Fruit fly (Drosophila melanogaster) whole organism, embryonic: ENCODE results near the gene Or7a.

ENCODE experiments used
- ATbp ChIP-seq: fragments of 200-800 bp; sonication (Bioruptor generic); optimal IDR thresholded peaks from 2 replicates; lab custom pipeline; 2017; ENCODE audit warnings: missing biosample characterization, mild to moderate bottlenecking, missing genetic modification characterization, missing genetic modification reagents
- Abd-B ChIP-seq: fragments of 200-800 bp; sonication (Bioruptor generic); optimal IDR thresholded peaks from 2 replicates; lab custom pipeline; 2018; ENCODE audit warnings: missing biosample characterization, mild to moderate bottlenecking, missing genetic modification characterization, moderate library complexity
- Ada2b ChIP-seq: fragments of 200-800 bp; sonication (Bioruptor generic); IDR thresholded peaks from 2 replicates; pipeline ENCODE4 v1.3.6; 2022; ENCODE audit warnings: missing biosample characterization, missing genetic modification characterization
- Blimp-1 ChIP-seq: fragments of 200-800 bp; sonication (Bioruptor generic); optimal IDR thresholded peaks from 3 replicates; lab custom pipeline; 2018; ENCODE audit warnings: missing biosample characterization, missing genetic modification characterization, mild to moderate bottlenecking, moderate library complexity, missing genetic modification reagents
- CG11504 ChIP-seq: fragments of 200-800 bp; sonication (Bioruptor generic); optimal IDR thresholded peaks from 3 replicates; lab custom pipeline; 2019; ENCODE audit warnings: missing biosample characterization, mild to moderate bottlenecking, missing genetic modification characterization, moderate library complexity
- CG12769 ChIP-seq: fragments of 200-800 bp; sonication (Bioruptor generic); optimal IDR thresholded peaks from 2 replicates; lab custom pipeline; 2019; ENCODE audit warnings: missing biosample characterization, mild to moderate bottlenecking, missing genetic modification characterization, moderate library complexity
- CG13775 ChIP-seq: fragments of 200-800 bp; sonication (Bioruptor generic); optimal IDR thresholded peaks from 3 replicates; lab custom pipeline; 2017; ENCODE audit warnings: missing biosample characterization, mild to moderate bottlenecking, missing genetic modification characterization
- CG14014 ChIP-seq: fragments of 200-800 bp; sonication (Bioruptor generic); IDR thresholded peaks from 2 replicates; pipeline ENCODE4 v1.3.6; 2022; ENCODE audit warnings: missing biosample characterization, missing genetic modification characterization
- CG1529 ChIP-seq: fragments of 200-800 bp; sonication (Bioruptor generic); optimal IDR thresholded peaks from 3 replicates; lab custom pipeline; 2018; ENCODE audit warnings: missing biosample characterization, missing genetic modification characterization
- CG1603 ChIP-seq: fragments of 200-800 bp; sonication (Bioruptor generic); optimal IDR thresholded peaks from 2 replicates; lab custom pipeline; 2019; ENCODE audit warnings: missing biosample characterization, mild to moderate bottlenecking, missing genetic modification characterization, moderate library complexity
- CG16779 ChIP-seq: fragments of 200-800 bp; sonication (Bioruptor generic); IDR thresholded peaks from 2 replicates; pipeline ENCODE4 v1.3.6; 2022; ENCODE audit warnings: missing biosample characterization, missing genetic modification characterization
- CG2678 ChIP-seq: fragments of 200-800 bp; sonication (Bioruptor generic); optimal IDR thresholded peaks from 3 replicates; lab custom pipeline; 2019; ENCODE audit warnings: missing biosample characterization, mild to moderate bottlenecking, missing genetic modification characterization, moderate library complexity
- CG31441 ChIP-seq: fragments of 200-800 bp; sonication (Bioruptor generic); IDR thresholded peaks from 2 replicates; pipeline ENCODE4 v1.3.6; 2022; ENCODE audit warnings: missing biosample characterization, missing genetic modification characterization
- CG32532 ChIP-seq: fragments of 200-800 bp; sonication (Bioruptor generic); IDR thresholded peaks from 2 replicates; pipeline ENCODE4 v1.3.6; 2022; ENCODE audit warnings: missing biosample characterization, missing genetic modification characterization
- CG32767 ChIP-seq: fragments of 200-800 bp; sonication (Bioruptor generic); IDR thresholded peaks from 2 replicates; pipeline ENCODE4 v1.3.6; 2022; ENCODE audit warnings: missing biosample characterization, missing genetic modification characterization
- CG32772 ChIP-seq: fragments of 200-800 bp; sonication (Bioruptor generic); IDR thresholded peaks from 2 replicates; pipeline ENCODE4 v1.3.6; 2022; ENCODE audit warnings: missing biosample characterization, missing genetic modification characterization
- CG3847 ChIP-seq: fragments of 200-800 bp; sonication (Bioruptor generic); IDR thresholded peaks from 2 replicates; pipeline ENCODE4 v1.3.6; 2022; ENCODE audit warnings: missing biosample characterization, missing genetic modification characterization
- CG4404 ChIP-seq: fragments of 200-800 bp; sonication (Bioruptor generic); IDR thresholded peaks from 2 replicates; pipeline ENCODE4 v1.3.6; 2022; ENCODE audit warnings: missing biosample characterization, missing genetic modification characterization
- CG4707 ChIP-seq: fragments of 200-800 bp; sonication (Bioruptor generic); optimal IDR thresholded peaks from 2 replicates; lab custom pipeline; 2018; ENCODE audit warnings: missing biosample characterization, mild to moderate bottlenecking, missing genetic modification characterization, moderate library complexity
- CG5180 ChIP-seq: fragments of 200-800 bp; sonication (Bioruptor generic); optimal IDR thresholded peaks from 3 replicates; lab custom pipeline; 2017; ENCODE audit warnings: missing biosample characterization, missing genetic modification characterization, mild to moderate bottlenecking, moderate library complexity, missing genetic modification reagents
- CG6272 ChIP-seq: fragments of 200-800 bp; sonication (Bioruptor generic); IDR thresholded peaks from 2 replicates; pipeline ENCODE4 v1.3.6; 2022; ENCODE audit warnings: missing biosample characterization, missing genetic modification characterization
- CG8089 ChIP-seq: fragments of 200-800 bp; sonication (Bioruptor generic); optimal IDR thresholded peaks from 3 replicates; lab custom pipeline; 2016; ENCODE audit warnings: missing biosample characterization, missing genetic modification characterization
- CG9215 ChIP-seq: fragments of 200-800 bp; sonication (Bioruptor generic); IDR thresholded peaks from 2 replicates; pipeline ENCODE4 v1.3.6; 2022; ENCODE audit warnings: missing biosample characterization, missing genetic modification characterization
- CG9727 ChIP-seq: fragments of 200-800 bp; sonication (Bioruptor generic); optimal IDR thresholded peaks from 3 replicates; lab custom pipeline; 2017; ENCODE audit warnings: missing biosample characterization, mild to moderate bottlenecking, missing genetic modification characterization
- D19A ChIP-seq: fragments of 200-800 bp; optimal IDR thresholded peaks from 3 replicates; lab custom pipeline; 2019; ENCODE audit warnings: missing biosample characterization, mild to moderate bottlenecking, missing genetic modification characterization, moderate library complexity
- Eip74EF ChIP-seq, 2 experiments: fragments of 200-800 bp in 1 of 2; fragments of >200 bp in 1 of 2; sonication (Bioruptor generic) in 1 of 2; optimal IDR thresholded peaks; 2 replicates each; lab custom pipeline; 2017 to 2019; ENCODE audit warnings: missing biosample characterization in 2 of 2, missing genetic modification characterization in 2 of 2, mild to moderate bottlenecking in 1 of 2, moderate library complexity in 1 of 2
- Ets65A ChIP-seq: fragments of 200-800 bp; sonication (Bioruptor generic); peaks from one replicate; lab custom pipeline; 2016; ENCODE audit warnings: missing biosample characterization, missing genetic modification characterization
- HmgD ChIP-seq: fragments of 200-800 bp; sonication (Bioruptor generic); optimal IDR thresholded peaks from 3 replicates; lab custom pipeline; 2016; ENCODE audit warnings: missing biosample characterization, missing genetic modification characterization
- Max ChIP-seq: fragments of 200-800 bp; sonication (Bioruptor generic); optimal IDR thresholded peaks from 2 replicates; lab custom pipeline; 2016; ENCODE audit warnings: missing biosample characterization, mild to moderate bottlenecking, missing genetic modification characterization
- Mrtf ChIP-seq: fragments of 200-800 bp; sonication (Bioruptor generic); IDR thresholded peaks from 3 replicates; pipeline ENCODE4 v1.3.6; 2022; ENCODE audit warnings: missing biosample characterization, missing genetic modification characterization
- NC2β ChIP-seq: fragments of 200-800 bp; sonication (Bioruptor generic); optimal IDR thresholded peaks from 2 replicates; lab custom pipeline; 2016; ENCODE audit warnings: missing biosample characterization, missing genetic modification characterization
- Oli ChIP-seq: fragments of 200-800 bp; sonication (Bioruptor generic); optimal IDR thresholded peaks from 2 replicates; lab custom pipeline; 2018; ENCODE audit warnings: missing biosample characterization, mild to moderate bottlenecking, missing genetic modification characterization, moderate library complexity
- Poxn ChIP-seq: fragments of 200-800 bp; sonication (Bioruptor generic); IDR thresholded peaks from 2 replicates; pipeline ENCODE4 v1.3.6; 2022; ENCODE audit warnings: missing biosample characterization, missing genetic modification characterization
- Xbp1 ChIP-seq: fragments of 200-800 bp; sonication (Bioruptor generic); optimal IDR thresholded peaks from 3 replicates; lab custom pipeline; 2016; ENCODE audit warnings: missing biosample characterization, mild to moderate bottlenecking, missing genetic modification characterization
- ap ChIP-seq: fragments of 200-800 bp; sonication (Bioruptor generic); IDR thresholded peaks from 2 replicates; pipeline ENCODE4 v1.3.6; 2022; ENCODE audit warnings: missing biosample characterization, missing genetic modification characterization
- dmrt11E ChIP-seq: fragments of 200-800 bp; sonication (Bioruptor generic); optimal IDR thresholded peaks from 3 replicates; lab custom pipeline; 2018; ENCODE audit warnings: missing biosample characterization, mild to moderate bottlenecking, missing genetic modification characterization, moderate library complexity
- esg ChIP-seq: fragments of 200-800 bp; sonication (Bioruptor generic); conservative IDR thresholded peaks from 2 replicates; pipeline ENCODE4 v1.3.6; 2022; ENCODE audit warnings: missing biosample characterization, missing genetic modification characterization
- fd96Cb ChIP-seq: fragments of 200-800 bp; sonication (Bioruptor generic); optimal IDR thresholded peaks from 2 replicates; lab custom pipeline; 2018; ENCODE audit warnings: missing biosample characterization, mild to moderate bottlenecking, missing genetic modification characterization, moderate library complexity
- fru ChIP-seq: fragments of >200 bp; optimal IDR thresholded peaks from 2 replicates; lab custom pipeline; 2017
- gce ChIP-seq: fragments of 200-800 bp; sonication (Bioruptor generic); IDR thresholded peaks from 3 replicates; pipeline ENCODE4 v1.3.6; 2022; ENCODE audit warnings: missing biosample characterization, missing genetic modification characterization
- ind ChIP-seq: fragments of 200-800 bp; sonication (Bioruptor generic); optimal IDR thresholded peaks from 3 replicates; lab custom pipeline; 2016; ENCODE audit warnings: missing biosample characterization, missing genetic modification characterization
- lola ChIP-seq, 3 experiments: fragments of >200 bp in 2 of 3; fragments of 200-800 bp in 1 of 3; sonication (Bioruptor generic) in 1 of 3; optimal IDR thresholded peaks; 2 replicates each; lab custom pipeline; 2017 to 2019; ENCODE audit warnings: missing biosample characterization in 3 of 3, missing genetic modification characterization in 3 of 3, mild to moderate bottlenecking in 1 of 3, moderate library complexity in 1 of 3
- lov ChIP-seq, 2 experiments: fragments of 200-800 bp in 1 of 2; fragments of >200 bp in 1 of 2; sonication (Bioruptor generic) in 1 of 2; IDR thresholded peaks in 1 of 2; optimal IDR thresholded peaks in 1 of 2; 2 replicates in 1 of 2; 3 replicates in 1 of 2; pipeline versions ENCODE4 v1.3.6 to Lab custom; 2017 to 2022; ENCODE audit warnings: missing biosample characterization in 1 of 2, missing genetic modification characterization in 1 of 2
- peb ChIP-seq: fragments of 200-800 bp; sonication (Bioruptor generic); IDR thresholded peaks from 2 replicates; pipeline ENCODE4 v1.3.6; 2022; ENCODE audit warnings: missing biosample characterization, missing genetic modification characterization
- sens-2 ChIP-seq: fragments of 200-800 bp; sonication (Bioruptor generic); IDR thresholded peaks from 2 replicates; pipeline ENCODE4 v1.3.6; 2022; ENCODE audit warnings: missing biosample characterization, missing genetic modification characterization
- shn ChIP-seq: fragments of 200-800 bp; sonication (Bioruptor generic); optimal IDR thresholded peaks from 3 replicates; lab custom pipeline; 2016; ENCODE audit warnings: missing biosample characterization, missing genetic modification characterization
- sim ChIP-seq: fragments of 200-800 bp; sonication (Bioruptor generic); IDR thresholded peaks from 2 replicates; pipeline ENCODE4 v1.3.6; 2022; ENCODE audit warnings: missing biosample characterization, missing genetic modification characterization
- slp2 ChIP-seq: fragments of 200-800 bp; sonication (Bioruptor generic); optimal IDR thresholded peaks from 2 replicates; lab custom pipeline; 2016; ENCODE audit warnings: missing biosample characterization, missing genetic modification characterization
- sob ChIP-seq: fragments of 200-800 bp; sonication (Bioruptor generic); IDR thresholded peaks from 2 replicates; pipeline ENCODE4 v1.3.6; 2022; ENCODE audit warnings: missing biosample characterization, missing genetic modification characterization
- trem ChIP-seq: fragments of 200-800 bp; optimal IDR thresholded peaks from 3 replicates; lab custom pipeline; 2019; ENCODE audit warnings: missing biosample characterization, mild to moderate bottlenecking, missing genetic modification characterization, moderate library complexity

Or7a gene

dm6 chrX:8126149-8126548 is 39.4 kb downstream of the Or7a start (continued):
- TF ChIP-seq CG32532 (GFP tag; lab: Robert Waterston, UW): no peak
- peak; percentile 64 for TF ChIP-seq Xbp1
- TF ChIP-seq CG32772 (GFP tag; lab: Robert Waterston, UW): peak; percentile 71
- no peak for TF ChIP-seq lov (optimal IDR thresholded peaks at IDR 0.05; lab: Kevin White, UChicago)
- 0 out of 3 replicates have a peak, but pooled peaks have one; percentile 57 for TF ChIP-seq lov (GFP tag; IDR thresholded peaks at IDR 0.05; lab: Robert Waterston, UW)
- peak; percentile 83 for TF ChIP-seq ATbp (GFP tag; lab: Kevin White, UChicago)
- peak; percentile 18 for TF ChIP-seq Max (GFP tag; lab: Kevin White, UChicago)
- no peak for TF ChIP-seq CG14014
- TF ChIP-seq Blimp-1: peak; percentile 94
- peak; percentile 49 for TF ChIP-seq CG4707
- peak; percentile 48 for TF ChIP-seq esg (GFP tag; lab: Robert Waterston, UW)
- peak; percentile 82 for TF ChIP-seq fd96Cb
- peak; percentile 66 for TF ChIP-seq D19A (tag; lab: Kevin White, UChicago)
- TF ChIP-seq gce (GFP tag; lab: Robert Waterston, UW): peak; percentile 61; the same call in 1 of the 3 replicates
- peak in 1 of 2 experiments; percentile 43 for TF ChIP-seq Eip74EF (GFP tag; optimal IDR thresholded peaks at IDR 0.05; lab: Kevin White, UChicago)
- TF ChIP-seq CG1603 (tag; lab: Kevin White, UChicago): peak; percentile 84
- no peak for TF ChIP-seq CG9215 (GFP tag; lab: Robert Waterston, UW)
- TF ChIP-seq sens-2 (GFP tag; lab: Robert Waterston, UW): peak; percentile 57
- TF ChIP-seq NC2β (GFP tag; lab: Kevin White, UChicago): peak; percentile 46
- TF ChIP-seq dmrt11E (tag; lab: Kevin White, UChicago): peak; percentile 61
- TF ChIP-seq ap (GFP tag; lab: Robert Waterston, UW): peak; percentile 44; the same call in 1 of the 2 replicates
- peak; percentile 21 for TF ChIP-seq CG5180 (GFP tag; lab: Kevin White, UChicago)
- TF ChIP-seq Poxn (GFP tag; lab: Robert Waterston, UW): no peak
- TF ChIP-seq Mrtf (GFP tag; lab: Robert Waterston, UW): peak; percentile 55; the same call in 2 of the 3 replicates
- peak; percentile 61 for TF ChIP-seq Ada2b (GFP tag; lab: Robert Waterston, UW)
- TF ChIP-seq CG32767: no peak
- TF ChIP-seq sim (GFP tag; lab: Robert Waterston, UW): peak; percentile 34; the same call in 1 of the 2 replicates
- TF ChIP-seq CG8089: peak; percentile 23
- peak; percentile 57 for TF ChIP-seq ind (GFP tag; lab: Kevin White, UChicago)
- peak; percentile 7 for TF ChIP-seq slp2 (GFP tag; lab: Kevin White, UChicago)
- TF ChIP-seq CG1529 (GFP tag; lab: Kevin White, UChicago): peak; percentile 56
- peak; percentile 21 for TF ChIP-seq shn (GFP tag; lab: Kevin White, UChicago)
- TF ChIP-seq CG6272 (GFP tag; lab: Robert Waterston, UW): no peak
- TF ChIP-seq HmgD (GFP tag; lab: Kevin White, UChicago): no peak
- TF ChIP-seq lola (GFP tag; optimal IDR thresholded peaks at IDR 0.05; lab: Kevin White, UChicago): peak in 1 of 3 experiments; percentile 63
- peak; percentile 50 for TF ChIP-seq CG9727 (GFP tag; lab: Kevin White, UChicago)
- no peak for TF ChIP-seq CG16779
- peak; percentile 64 for TF ChIP-seq CG2678 (tag; lab: Kevin White, UChicago)
- TF ChIP-seq peb (GFP tag; lab: Robert Waterston, UW): 0 out of 2 replicates have a peak, but pooled peaks have one; percentile 25
- peak; percentile 77 for TF ChIP-seq CG11504 (tag; lab: Kevin White, UChicago)
- peak; percentile 33 for TF ChIP-seq CG13775 (GFP tag; lab: Kevin White, UChicago)
- peak; percentile 59 for TF ChIP-seq Abd-B (GFP tag; lab: Kevin White, UChicago)
- TF ChIP-seq CG4404: peak; percentile 35; the same call in 1 of the 2 replicates
- peak; percentile 94 for TF ChIP-seq Ets65A (GFP tag; lab: Kevin White, UChicago)
- TF ChIP-seq CG3847: 0 out of 2 replicates have a peak, but pooled peaks have one; percentile 20
- TF ChIP-seq Oli (tag; lab: Kevin White, UChicago): peak; percentile 68
- peak; percentile 40 for TF ChIP-seq trem (tag; lab: Kevin White, UChicago)
- peak; percentile 14; the same call in 1 of the 2 replicates for TF ChIP-seq sob (GFP tag; lab: Robert Waterston, UW)
- TF ChIP-seq CG12769 (tag; lab: Kevin White, UChicago): peak; percentile 32
- peak; percentile 65 for TF ChIP-seq CG31441 (GFP tag; lab: Robert Waterston, UW)
- no peak for TF ChIP-seq fru
